Worm (Caenorhabditis elegans): ENCODE measurements around the gene F23F12.12.

Gene F23F12.12

ce11 chrIII:6464913-6465312, 43.0 kb upstream of the F23F12.12 start, which contains the start of gene nduf-2.2:
TSS of gene nduf-2.2 (plus strand) at chrIII:6465222.
- TF ChIP-seq elt-1 (tag; optimal IDR thresholded peaks at IDR 0.05; ENCODE audit: borderline replicate concordance, insufficient read depth) (no peak), drap-1 (GFP tag; optimal IDR thresholded peaks at IDR 0.05) (no peak), lsy-2 (tag; optimal IDR thresholded peaks at IDR 0.05) (no peak), mls-2 (tag; optimal IDR thresholded peaks at IDR 0.05) (no peak), sem-2 (GFP tag; optimal IDR thresholded peaks at IDR 0.05) (no peak), ceh-43 (GFP tag; optimal IDR thresholded peaks at IDR 0.05) (no peak), elt-3 (tag; optimal IDR thresholded peaks at IDR 0.05) (no peak), ztf-11 (tag; optimal IDR thresholded peaks at IDR 0.05) (no peak), nhr-237 (tag; optimal IDR thresholded peaks at IDR 0.05) (no peak), unc-39 (tag; optimal IDR thresholded peaks at IDR 0.05) (no peak), pha-4 (tag; optimal IDR thresholded peaks at IDR 0.05) (no peak), cnd-1 (tag; optimal IDR thresholded peaks at IDR 0.05) (no peak), ceh-83 (GFP tag; optimal IDR thresholded peaks at IDR 0.05) (no peak), nhr-28 (tag; optimal IDR thresholded peaks at IDR 0.05) (no peak), snpc-4 (tag; optimal IDR thresholded peaks at IDR 0.05) (no peak)

DNA sequence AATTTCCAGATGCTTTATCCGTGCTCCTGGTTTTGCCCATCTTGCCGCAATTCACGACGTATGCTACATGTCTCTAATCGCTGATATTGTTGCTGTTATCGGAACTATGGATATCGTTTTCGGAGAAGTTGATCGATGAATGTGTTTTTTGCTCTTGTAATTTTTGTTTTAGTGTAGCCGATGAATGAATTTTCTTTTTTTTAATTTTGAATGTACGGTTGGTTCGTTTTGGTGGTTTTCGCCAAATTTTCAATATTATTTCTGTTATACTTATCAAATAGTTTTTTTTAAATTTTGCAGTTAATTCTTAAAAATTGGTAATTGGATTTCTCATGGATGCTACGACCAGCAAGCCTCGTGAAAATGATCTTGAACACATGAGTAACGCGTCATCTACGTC, 40.9 kb upstream of the F23F12.12 start, which contains the start of gene T26A5.2:
Gene T26A5.2 (plus strand): TSS at position 301 of the 400 bp plus-strand sequence.
- no peak for TF ChIP-seq zip-8 (tag; optimal IDR thresholded peaks at IDR 0.05)
- no peak for TF ChIP-seq ceh-43 (GFP tag; optimal IDR thresholded peaks at IDR 0.05)
- no peak for TF ChIP-seq flh-1 (GFP tag; optimal IDR thresholded peaks at IDR 0.05)
- no peak for TF ChIP-seq blmp-1 (tag; optimal IDR thresholded peaks at IDR 0.05)
- TF ChIP-seq ces-1 (GFP tag; optimal IDR thresholded peaks at IDR 0.05): no peak

DNA sequence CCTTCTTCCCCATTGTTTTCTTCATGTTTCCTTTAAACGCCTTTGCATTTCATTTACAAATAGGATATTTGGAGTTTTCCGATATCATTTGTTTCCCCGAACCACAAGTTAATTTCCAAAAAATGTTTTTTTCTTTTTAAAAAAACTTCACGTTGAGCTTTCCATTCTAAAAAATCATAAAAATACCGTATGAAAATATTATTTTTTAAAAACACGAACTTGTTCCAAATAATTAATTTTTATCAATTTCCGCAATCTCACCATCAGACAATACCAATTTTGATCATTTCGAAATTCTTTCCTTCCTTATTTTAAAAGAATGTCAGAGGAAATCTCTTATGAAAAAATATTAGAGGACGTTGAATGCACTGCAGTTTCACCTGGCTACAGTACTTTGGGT, 36.5 kb upstream of the F23F12.12 start, which contains the start of gene wht-6:
Gene wht-6 (plus strand): TSS at position 301 of the 400 bp plus-strand sequence.
- TF ChIP-seq drap-1 (GFP tag; optimal IDR thresholded peaks at IDR 0.05) (no peak), elt-3 (tag; optimal IDR thresholded peaks at IDR 0.05) (no peak), M03D4.4 (tag; optimal IDR thresholded peaks at IDR 0.05) (no peak), tbx-8 (GFP tag; optimal IDR thresholded peaks at IDR 0.05) (no peak), ceh-43 (GFP tag; optimal IDR thresholded peaks at IDR 0.05) (no peak), nhr-12 (tag; optimal IDR thresholded peaks at IDR 0.05) (no peak), lin-13 (tag; optimal IDR thresholded peaks at IDR 0.05) (no peak), unc-62 (GFP tag; optimal IDR thresholded peaks at IDR 0.05) (no peak), unc-120 (tag; optimal IDR thresholded peaks at IDR 0.05; ENCODE audit: poor library complexity, severe bottlenecking) (no peak), ces-1 (GFP tag; optimal IDR thresholded peaks at IDR 0.05) (no peak), bed-3 (GFP tag; optimal IDR thresholded peaks at IDR 0.05) (no peak), blmp-1 (tag; optimal IDR thresholded peaks at IDR 0.05) (no peak), mep-1 (tag; optimal IDR thresholded peaks at IDR 0.05) (no peak), lin-32 (GFP tag; optimal IDR thresholded peaks at IDR 0.05) (no peak)

DNA sequence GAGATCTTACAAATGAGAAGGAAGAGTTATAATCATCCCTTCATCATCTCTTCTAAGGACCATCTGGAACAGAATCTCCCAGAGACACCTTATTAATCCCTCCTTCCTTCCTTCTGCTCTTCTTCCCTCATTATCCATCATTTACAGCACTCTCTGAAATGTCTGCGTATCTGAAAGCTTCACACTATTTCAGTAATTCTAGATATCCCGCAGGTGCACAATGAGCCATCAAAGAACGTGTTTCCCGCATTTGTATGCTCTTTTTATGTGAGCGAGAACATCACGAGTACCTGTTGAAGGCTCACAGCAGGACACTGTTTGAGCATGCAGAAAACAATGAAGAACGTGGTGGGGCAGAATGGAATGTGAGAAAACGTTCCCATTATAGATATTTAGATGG, 31.6 kb upstream of the F23F12.12 start:
- no peak for TF ChIP-seq blmp-1 (tag; optimal IDR thresholded peaks at IDR 0.05)
- no peak for TF ChIP-seq cnd-1 (tag; optimal IDR thresholded peaks at IDR 0.05)
- no peak for TF ChIP-seq M03D4.4 (tag; optimal IDR thresholded peaks at IDR 0.05)
- no peak for TF ChIP-seq pha-4 (tag; optimal IDR thresholded peaks at IDR 0.05)
- peak; percentile 65 for TF ChIP-seq nhr-2 (tag; optimal IDR thresholded peaks at IDR 0.05)
- peak; percentile 51 for TF ChIP-seq elt-1 (tag; optimal IDR thresholded peaks at IDR 0.05; ENCODE audit: borderline replicate concordance, insufficient read depth)
- TF ChIP-seq sptf-1 (tag; optimal IDR thresholded peaks at IDR 0.05): no peak
- TF ChIP-seq tbx-8 (GFP tag; optimal IDR thresholded peaks at IDR 0.05): no peak

- TF ChIP-seq nhr-76 (tag; optimal IDR thresholded peaks at IDR 0.05): no peak
- peak; percentile 98 for TF ChIP-seq zip-8 (tag; optimal IDR thresholded peaks at IDR 0.05)
Measured at ce11 chrIII:6478256-6479004, 29.5 kb upstream of the F23F12.12 start, which contains the start of gene zip-8. TSS of gene zip-8 (plus strand) at chrIII:6478955.

Measured in whole organism, mixed stage, embryonic.